Fruit fly (Drosophila melanogaster): ENCODE results near the gene CG13041.

Gene CG13041

dm6 chr3L:16337739-16338138, 18.4 kb upstream of the CG13041 start:
- TF ChIP-seq CG12768 (GFP tag; optimal IDR thresholded peaks at IDR 0.05) (no peak), CG14711 (tag; optimal IDR thresholded peaks at IDR 0.05) (no peak), CG5204 (GFP tag; optimal IDR thresholded peaks at IDR 0.05) (no peak), tj (GFP tag; optimal IDR thresholded peaks at IDR 0.05) (no peak), toe (GFP tag; optimal IDR thresholded peaks at IDR 0.05) (no peak), Crg-1 (GFP tag; optimal IDR thresholded peaks at IDR 0.05) (no peak), bab1 (GFP tag; optimal IDR thresholded peaks at IDR 0.05) (no peak), cic (GFP tag; optimal IDR thresholded peaks at IDR 0.05) (no peak), CG11617 (GFP tag; optimal IDR thresholded peaks at IDR 0.05) (no peak), kay (GFP tag; ENCODE audit: borderline replicate concordance) (no peak), cnc (optimal IDR thresholded peaks at IDR 0.05) (no peak), Clk (GFP tag; optimal IDR thresholded peaks at IDR 0.05) (no peak), pad (GFP tag; optimal IDR thresholded peaks at IDR 0.05) (no peak), CG7045 (GFP tag; optimal IDR thresholded peaks at IDR 0.05) (no peak), ovo (GFP tag; optimal IDR thresholded peaks at IDR 0.05) (no peak), Mnt (GFP tag; optimal IDR thresholded peaks at IDR 0.05) (no peak), CG33017 (tag; optimal IDR thresholded peaks at IDR 0.05) (no peak), Hr96 (GFP tag; optimal IDR thresholded peaks at IDR 0.05) (no peak), CG7101 (tag; optimal IDR thresholded peaks at IDR 0.05) (no peak), CG1620 (GFP tag; optimal IDR thresholded peaks at IDR 0.05) (no peak)

- no peak for TF ChIP-seq CG1620 (GFP tag; optimal IDR thresholded peaks at IDR 0.05)
- TF ChIP-seq CG11617 (GFP tag; optimal IDR thresholded peaks at IDR 0.05): no peak
- no peak for TF ChIP-seq cnc (optimal IDR thresholded peaks at IDR 0.05)
- TF ChIP-seq kay (GFP tag; ENCODE audit: borderline replicate concordance): no peak
Observed at dm6 chr3L:16334876-16335275, 15.6 kb upstream of the CG13041 start.

DNA sequence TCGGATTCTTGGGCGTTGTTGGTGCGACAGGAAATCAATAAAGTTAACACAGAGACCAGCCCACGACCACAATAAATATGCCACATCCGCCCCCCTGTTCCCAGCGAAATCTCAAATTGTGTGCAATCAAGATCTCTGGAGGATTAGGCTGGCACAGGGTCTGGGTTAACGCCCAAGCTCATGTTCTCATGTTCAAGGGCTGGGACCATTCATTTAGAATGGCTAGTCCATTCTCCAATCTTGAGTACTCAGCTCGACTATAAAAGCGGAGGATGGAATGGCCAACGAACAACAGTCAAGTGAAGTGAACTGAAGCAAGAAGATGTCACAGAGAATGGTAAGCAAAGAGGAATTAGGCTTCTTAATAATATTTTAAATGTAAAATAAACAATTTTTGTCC, 13.7 kb upstream of the CG13041 start, which contains the start of gene CG13056:
CG13056 (plus strand) TSS at position 301 of the 400 bp plus-strand sequence.
- no peak for TF ChIP-seq CG12768 (GFP tag; optimal IDR thresholded peaks at IDR 0.05)
- TF ChIP-seq CG14711 (tag; optimal IDR thresholded peaks at IDR 0.05): no peak
- TF ChIP-seq Hr96 (GFP tag; optimal IDR thresholded peaks at IDR 0.05): no peak
- no peak for TF ChIP-seq CG7045 (GFP tag; optimal IDR thresholded peaks at IDR 0.05)
- no peak for TF ChIP-seq CG1620 (GFP tag; optimal IDR thresholded peaks at IDR 0.05)
- no peak for TF ChIP-seq cic (GFP tag; optimal IDR thresholded peaks at IDR 0.05)
- no peak for TF ChIP-seq toe (GFP tag; optimal IDR thresholded peaks at IDR 0.05)
- no peak for TF ChIP-seq CG7101 (tag; optimal IDR thresholded peaks at IDR 0.05)
- no peak for TF ChIP-seq Crg-1 (GFP tag; optimal IDR thresholded peaks at IDR 0.05)
- no peak for TF ChIP-seq kay (GFP tag; ENCODE audit: borderline replicate concordance)
- no peak for TF ChIP-seq Mnt (GFP tag; optimal IDR thresholded peaks at IDR 0.05)
- TF ChIP-seq tj (GFP tag; optimal IDR thresholded peaks at IDR 0.05): no peak

dm6 chr3L:16331633-16332032, 12.3 kb upstream of the CG13041 start, which contains the start of gene retinin:
TSS of gene retinin (plus strand) at chr3L:16331933.
- no peak for TF ChIP-seq ovo (GFP tag; optimal IDR thresholded peaks at IDR 0.05)
- no peak for TF ChIP-seq Crg-1 (GFP tag; optimal IDR thresholded peaks at IDR 0.05)
- TF ChIP-seq CG7101 (tag; optimal IDR thresholded peaks at IDR 0.05): no peak
- no peak for TF ChIP-seq Mnt (GFP tag; optimal IDR thresholded peaks at IDR 0.05)
- TF ChIP-seq toe (GFP tag; optimal IDR thresholded peaks at IDR 0.05): no peak
- TF ChIP-seq CG12768 (GFP tag; optimal IDR thresholded peaks at IDR 0.05): no peak
- TF ChIP-seq CG14711 (tag; optimal IDR thresholded peaks at IDR 0.05): no peak
- TF ChIP-seq CG33017 (tag; optimal IDR thresholded peaks at IDR 0.05): no peak
- TF ChIP-seq tj (GFP tag; optimal IDR thresholded peaks at IDR 0.05): no peak
- TF ChIP-seq CG1620 (GFP tag; optimal IDR thresholded peaks at IDR 0.05): no peak
- TF ChIP-seq Clk (GFP tag; optimal IDR thresholded peaks at IDR 0.05): no peak
- no peak for TF ChIP-seq Hr96 (GFP tag; optimal IDR thresholded peaks at IDR 0.05)
- no peak for TF ChIP-seq CG11617 (GFP tag; optimal IDR thresholded peaks at IDR 0.05)
- no peak for TF ChIP-seq CG7045 (GFP tag; optimal IDR thresholded peaks at IDR 0.05)
- no peak for TF ChIP-seq cnc (optimal IDR thresholded peaks at IDR 0.05)
- TF ChIP-seq kay (GFP tag; ENCODE audit: borderline replicate concordance): no peak

DNA sequence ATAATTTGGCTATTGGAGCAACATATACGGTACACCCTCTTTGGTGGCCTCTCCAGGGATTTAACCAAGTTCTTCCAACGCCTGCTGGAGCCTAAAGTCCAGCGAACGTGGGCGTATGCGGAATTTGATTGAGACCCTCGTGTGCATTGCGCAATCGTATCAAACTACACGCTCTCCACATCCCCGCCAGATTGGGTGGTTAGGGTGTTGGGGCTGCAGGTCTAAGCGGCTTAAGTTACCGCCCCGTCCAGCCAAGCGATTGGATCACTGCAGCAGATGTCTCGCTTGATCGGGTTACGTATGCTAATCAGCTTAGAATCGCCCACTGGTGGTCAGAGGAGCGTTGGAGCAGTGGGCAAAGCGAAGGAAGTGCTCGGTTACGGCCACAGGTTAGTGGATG, 11.4 kb upstream of the CG13041 start, which contains the start of gene CG33060:
CG33060 (plus strand) TSS at position 301 of the 400 bp plus-strand sequence.
- no peak for TF ChIP-seq ovo (GFP tag; optimal IDR thresholded peaks at IDR 0.05)

DNA sequence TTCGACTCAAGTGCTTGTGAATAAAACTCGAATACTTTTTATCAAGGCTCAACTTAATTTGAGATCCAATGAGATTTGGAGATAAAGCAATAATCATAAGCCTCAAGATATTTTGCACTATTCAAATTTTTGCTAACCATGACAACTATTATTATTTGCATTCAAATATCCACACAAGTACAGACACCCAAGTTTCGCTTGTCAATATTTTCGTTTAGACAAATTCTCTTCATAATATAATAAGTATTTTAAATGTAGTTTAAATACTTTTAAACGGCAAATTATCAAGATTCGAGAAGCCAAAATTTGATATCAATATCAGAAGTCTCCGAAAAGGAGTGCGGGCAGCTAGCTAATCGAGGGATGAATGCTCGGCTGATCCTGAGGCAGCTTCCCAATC, 10.2 kb upstream of the CG13041 start, which contains the start of gene CG33061:
CG33061 (plus strand) TSS at position 301 of the 400 bp plus-strand sequence.
- TF ChIP-seq CG14711 (tag; optimal IDR thresholded peaks at IDR 0.05) (no peak), CG7101 (tag; optimal IDR thresholded peaks at IDR 0.05) (no peak), cnc (optimal IDR thresholded peaks at IDR 0.05) (no peak), pad (GFP tag; optimal IDR thresholded peaks at IDR 0.05) (no peak)

DNA sequence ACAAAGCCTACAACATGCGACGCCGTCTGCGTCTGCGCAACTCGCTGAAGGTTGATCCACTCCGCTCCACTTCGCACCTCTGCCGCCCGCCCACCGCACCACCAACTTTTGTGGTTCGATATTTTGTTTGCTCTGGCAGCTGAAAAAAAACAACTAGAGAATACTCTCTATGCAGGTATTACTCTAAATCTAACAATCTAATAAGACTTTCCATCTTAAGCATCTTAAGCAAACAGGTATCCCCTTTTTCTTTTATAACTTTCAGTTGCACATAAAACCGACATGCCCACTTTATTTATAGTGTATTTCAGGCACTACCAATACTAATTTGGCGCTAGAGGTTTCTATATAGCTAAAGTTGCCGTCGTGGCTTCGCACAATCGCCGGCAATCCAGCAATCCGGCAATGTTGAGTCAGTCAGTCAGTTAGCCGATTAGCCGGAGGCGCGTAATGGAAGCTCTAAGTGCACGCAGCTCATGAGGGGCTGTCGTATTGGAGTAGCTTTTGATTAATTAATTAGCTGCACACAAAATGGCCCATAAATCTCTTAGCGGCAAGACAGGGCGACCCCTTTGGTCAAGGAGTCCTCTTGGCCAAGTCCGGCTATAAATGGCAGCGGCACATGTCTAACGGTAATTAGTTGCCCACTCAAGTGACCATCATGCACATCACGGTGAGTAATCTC, 9.0 kb upstream of the CG13041 start, which contains the start of gene CG13058:
CG13058 (plus strand) TSS at position 635 of the 685 bp plus-strand sequence.
- TF ChIP-seq bab1 (GFP tag; optimal IDR thresholded peaks at IDR 0.05) (no peak), kay (GFP tag; ENCODE audit: borderline replicate concordance) (no peak), Crg-1 (GFP tag; optimal IDR thresholded peaks at IDR 0.05) (no peak), Clk (GFP tag; optimal IDR thresholded peaks at IDR 0.05) (no peak), tj (GFP tag; optimal IDR thresholded peaks at IDR 0.05) (no peak), toe (GFP tag; optimal IDR thresholded peaks at IDR 0.05) (no peak), Mnt (GFP tag; optimal IDR thresholded peaks at IDR 0.05) (no peak), ovo (GFP tag; optimal IDR thresholded peaks at IDR 0.05) (no peak), cnc (optimal IDR thresholded peaks at IDR 0.05) (no peak), CG5204 (GFP tag; optimal IDR thresholded peaks at IDR 0.05) (no peak), CG33017 (tag; optimal IDR thresholded peaks at IDR 0.05) (no peak), Hr96 (GFP tag; optimal IDR thresholded peaks at IDR 0.05) (no peak), pad (GFP tag; optimal IDR thresholded peaks at IDR 0.05) (no peak), CG12768 (GFP tag; optimal IDR thresholded peaks at IDR 0.05) (no peak), CG14711 (tag; optimal IDR thresholded peaks at IDR 0.05) (no peak), CG1620 (GFP tag; optimal IDR thresholded peaks at IDR 0.05) (no peak), cic (GFP tag; optimal IDR thresholded peaks at IDR 0.05) (no peak)
